Worm (Caenorhabditis elegans) whole organism, L3 larva: ENCODE data around the gene ZK1067.3.

Source experiments
- R02D3.7 ChIP-seq: fragments of 150-350 bp; optimal IDR thresholded peaks from 2 replicates; lab custom pipeline; 2014; ENCODE audit warnings: missing biosample characterization, missing genetic modification characterization
- ZK546.5 ChIP-seq: sonication (generic microtip); optimal IDR thresholded peaks from 2 replicates; lab custom pipeline; 2017; ENCODE audit warnings: missing biosample characterization, missing genetic modification characterization
- aly-2 ChIP-seq: fragments of 150-350 bp; optimal IDR thresholded peaks from 2 replicates; lab custom pipeline; 2014; ENCODE audit warnings: missing biosample characterization, missing genetic modification characterization
- ama-1 ChIP-seq: fragments of 150-350 bp; optimal IDR thresholded peaks from 2 replicates; lab custom pipeline; 2018
- ceh-16 ChIP-seq: sonication (generic microtip); optimal IDR thresholded peaks from 2 replicates; lab custom pipeline; 2017; ENCODE audit warnings: missing biosample characterization, missing genetic modification characterization
- ceh-82 ChIP-seq: fragments of 150-350 bp; optimal IDR thresholded peaks from 2 replicates; lab custom pipeline; 2014; ENCODE audit warnings: missing biosample characterization, missing genetic modification characterization
- ceh-9 ChIP-seq: sonication (generic microtip); optimal IDR thresholded peaks from 2 replicates; lab custom pipeline; 2018; ENCODE audit warnings: missing biosample characterization, missing genetic modification characterization
- daf-12 ChIP-seq: fragments of 150-350 bp; optimal IDR thresholded peaks from 2 replicates; lab custom pipeline; 2014; ENCODE audit warnings: missing biosample characterization, missing genetic modification reagents, missing genetic modification characterization
- egl-27 ChIP-seq: sonication (generic microtip); optimal IDR thresholded peaks from 4 replicates; lab custom pipeline; 2017; ENCODE audit warnings: missing biosample characterization, missing genetic modification reagents, missing genetic modification characterization
- egl-5 ChIP-seq: fragments of 150-350 bp; optimal IDR thresholded peaks from 2 replicates; lab custom pipeline; 2017; ENCODE audit warnings: missing biosample characterization, missing genetic modification reagents, missing genetic modification characterization, inconsistent platforms
- elt-1 ChIP-seq: fragments of 150-350 bp; optimal IDR thresholded peaks from 2 replicates; lab custom pipeline; 2014; ENCODE audit warnings: missing biosample characterization, missing genetic modification characterization
- elt-2 ChIP-seq: sonication (generic microtip); optimal IDR thresholded peaks from 2 replicates; lab custom pipeline; 2016; ENCODE audit warnings: missing genetic modification reagents, mild to moderate bottlenecking, missing genetic modification characterization, missing compliant biosample characterization
- elt-3 ChIP-seq, 3 experiments: fragments of 150-350 bp in 1 of 3; sonication (generic microtip) in 2 of 3; optimal IDR thresholded peaks; 2 replicates in 2 of 3; 4 replicates in 1 of 3; lab custom pipeline; 2014 to 2017; ENCODE audit warnings: missing biosample characterization in 3 of 3, missing genetic modification characterization in 3 of 3
- eor-1 ChIP-seq, 2 experiments: fragments of 150-350 bp; optimal IDR thresholded peaks; 2 replicates each; lab custom pipeline; 2014 to 2018; ENCODE audit warnings: missing biosample characterization in 2 of 2, missing genetic modification characterization in 2 of 2
- fkh-10 ChIP-seq: sonication (generic microtip); optimal IDR thresholded peaks from 2 replicates; lab custom pipeline; 2017; ENCODE audit warnings: missing biosample characterization, missing genetic modification reagents, missing genetic modification characterization
- fkh-2 ChIP-seq: fragments of 150-350 bp; optimal IDR thresholded peaks from 2 replicates; lab custom pipeline; 2014; ENCODE audit warnings: missing biosample characterization, missing genetic modification reagents, missing genetic modification characterization
- fos-1 ChIP-seq: fragments of 150-350 bp; optimal IDR thresholded peaks from 2 replicates; lab custom pipeline; 2014; ENCODE audit warnings: missing biosample characterization, missing genetic modification characterization
- jun-1 ChIP-seq: fragments of 150-350 bp; optimal IDR thresholded peaks from 2 replicates; lab custom pipeline; 2014; ENCODE audit warnings: missing biosample characterization, missing genetic modification reagents, missing genetic modification characterization
- lin-15B ChIP-seq: fragments of 150-350 bp; optimal IDR thresholded peaks from 2 replicates; lab custom pipeline; 2014; ENCODE audit warnings: missing biosample characterization, missing genetic modification characterization
- lin-39 ChIP-seq: fragments of 150-350 bp; optimal IDR thresholded peaks from 2 replicates; lab custom pipeline; 2018; ENCODE audit warnings: missing biosample characterization, missing genetic modification reagents, missing genetic modification characterization
- lsy-12 ChIP-seq: sonication (generic microtip); optimal IDR thresholded peaks from 2 replicates; lab custom pipeline; 2016; ENCODE audit warnings: mild to moderate bottlenecking, missing genetic modification characterization, missing compliant biosample characterization
- mdl-1 ChIP-seq: fragments of 150-350 bp; optimal IDR thresholded peaks from 2 replicates; lab custom pipeline; 2014; ENCODE audit warnings: missing biosample characterization, missing genetic modification characterization
- nfya-1 ChIP-seq: sonication (generic microtip); optimal IDR thresholded peaks from 2 replicates; lab custom pipeline; 2017; ENCODE audit warnings: missing genetic modification characterization, mild to moderate bottlenecking, missing compliant biosample characterization, antibody characterized with exemption, moderate library complexity; ENCODE audit not compliant: insufficient read depth
- nhr-11 ChIP-seq: fragments of 150-350 bp; optimal IDR thresholded peaks from 2 replicates; lab custom pipeline; 2014; ENCODE audit warnings: missing biosample characterization, missing genetic modification characterization
- nhr-12 ChIP-seq: fragments of 150-350 bp; optimal IDR thresholded peaks from 2 replicates; lab custom pipeline; 2014; ENCODE audit warnings: missing biosample characterization, missing genetic modification characterization
- nhr-23 ChIP-seq: fragments of 150-350 bp; optimal IDR thresholded peaks from 2 replicates; lab custom pipeline; 2014; ENCODE audit warnings: missing biosample characterization, missing genetic modification reagents, missing genetic modification characterization
- nhr-25 ChIP-seq: sonication (generic microtip); optimal IDR thresholded peaks from 2 replicates; lab custom pipeline; 2017; ENCODE audit warnings: missing biosample characterization, missing genetic modification characterization
- nhr-28 ChIP-seq: fragments of 150-350 bp; optimal IDR thresholded peaks from 2 replicates; lab custom pipeline; 2014; ENCODE audit warnings: missing biosample characterization, missing genetic modification characterization
- nhr-43 ChIP-seq: sonication (generic microtip); optimal IDR thresholded peaks from 2 replicates; lab custom pipeline; 2016; ENCODE audit warnings: mild to moderate bottlenecking, missing genetic modification characterization, missing compliant biosample characterization; ENCODE audit not compliant: poor library complexity, severe bottlenecking
- nhr-76 ChIP-seq: fragments of 150-350 bp; sonication (generic microtip); optimal IDR thresholded peaks from 5 replicates; lab custom pipeline; 2014; ENCODE audit warnings: missing biosample characterization, missing genetic modification characterization
- nhr-77 ChIP-seq: fragments of 150-350 bp; optimal IDR thresholded peaks from 2 replicates; lab custom pipeline; 2014; ENCODE audit warnings: missing biosample characterization, missing genetic modification characterization
- pha-4 ChIP-seq: fragments of 150-350 bp; optimal IDR thresholded peaks from 2 replicates; lab custom pipeline; 2014; ENCODE audit warnings: missing biosample characterization, missing genetic modification reagents, missing genetic modification characterization
- pqm-1 ChIP-seq: fragments of 150-350 bp; optimal IDR thresholded peaks from 2 replicates; lab custom pipeline; 2017; ENCODE audit warnings: missing biosample characterization, missing genetic modification characterization, inconsistent platforms
- sea-2 ChIP-seq: fragments of 150-350 bp; sonication (generic microtip); optimal IDR thresholded peaks from 4 replicates; lab custom pipeline; 2014; ENCODE audit warnings: missing biosample characterization, missing genetic modification reagents, missing genetic modification characterization
- skn-1 ChIP-seq: fragments of 150-350 bp; optimal IDR thresholded peaks from 2 replicates; lab custom pipeline; 2014; ENCODE audit warnings: missing biosample characterization, missing genetic modification characterization
- unc-62 ChIP-seq: fragments of 150-350 bp; sonication (generic microtip); optimal IDR thresholded peaks from 4 replicates; lab custom pipeline; 2014; ENCODE audit warnings: missing biosample characterization, missing genetic modification reagents, missing genetic modification characterization
- zag-1 ChIP-seq: fragments of 150-350 bp; optimal IDR thresholded peaks from 2 replicates; lab custom pipeline; 2014; ENCODE audit warnings: missing biosample characterization, missing genetic modification characterization
- ztf-11 ChIP-seq: fragments of 150-350 bp; optimal IDR thresholded peaks from 2 replicates; lab custom pipeline; 2014; ENCODE audit warnings: missing biosample characterization, missing genetic modification characterization
- ztf-4 ChIP-seq: fragments of 150-350 bp; optimal IDR thresholded peaks from 2 replicates; lab custom pipeline; 2014; ENCODE audit warnings: missing biosample characterization, missing genetic modification characterization

Gene ZK1067.3

ce11 chrII:9264689-9265278 is 41.7 kb downstream of the ZK1067.3 start:
- peak; percentile 64 for TF ChIP-seq nfya-1 (tag; lab: Kevin White, UChicago)
- peak; percentile 82 for TF ChIP-seq lin-39 (tag; lab: Kevin White, UChicago)
- no peak for TF ChIP-seq nhr-28 (tag; lab: Kevin White, UChicago)
- peak; percentile 82 for TF ChIP-seq egl-5 (tag; lab: Kevin White, UChicago)
- TF ChIP-seq elt-1 (tag; lab: Kevin White, UChicago), result peak; percentile 50
- TF ChIP-seq ztf-11, result no peak

ce11 chrII:9265705-9266104 is 42.6 kb downstream of the ZK1067.3 start:
- TF ChIP-seq ztf-4 (no peak), jun-1 (tag; lab: Kevin White, UChicago) (no peak), nhr-11 (tag; lab: Kevin White, UChicago) (no peak), mdl-1 (tag; lab: Kevin White, UChicago) (no peak), ceh-82 (no peak), ama-1 (lab: Kevin White, UChicago) (no peak), nhr-23 (no peak), ceh-9 (tag; lab: Kevin White, UChicago) (no peak), daf-12 (tag; lab: Kevin White, UChicago) (no peak), fkh-2 (tag; lab: Kevin White, UChicago) (no peak), nhr-77 (tag; lab: Kevin White, UChicago) (no peak), lin-15B (tag; lab: Kevin White, UChicago) (no peak), skn-1 (tag; lab: Kevin White, UChicago) (no peak)

- TF ChIP-seq nhr-76 (no peak), ceh-16 (no peak), aly-2 (tag; lab: Kevin White, UChicago) (no peak), zag-1 (no peak), nhr-25 (no peak), ztf-11 (no peak), egl-5 (tag; lab: Kevin White, UChicago) (no peak), lin-15B (tag; lab: Kevin White, UChicago) (no peak), pqm-1 (tag; lab: Kevin White, UChicago) (no peak)
Observed at ce11 chrII:9266252-9266651, 43.2 kb downstream of the ZK1067.3 start.

- TF ChIP-seq daf-12 (tag; lab: Kevin White, UChicago), result no peak
- no peak for TF ChIP-seq lin-39 (tag; lab: Kevin White, UChicago)
Observed at ce11 chrII:9266755-9267154, 43.7 kb downstream of the ZK1067.3 start, which contains the start of gene C01G6.2. Gene C01G6.2, plus strand, starts transcription at chrII:9267055.

ce11 chrII:9268983-9269382 is 45.9 kb downstream of the ZK1067.3 start:
- TF ChIP-seq eor-1 (tag; optimal IDR thresholded peaks at IDR 0.05; lab: Kevin White, UChicago), result no peak
- no peak for TF ChIP-seq ztf-11
- TF ChIP-seq pha-4 (tag; lab: Kevin White, UChicago), result no peak
- TF ChIP-seq lsy-12 (tag; lab: Kevin White, UChicago), result no peak
- TF ChIP-seq elt-3 (tag; optimal IDR thresholded peaks at IDR 0.05; lab: Kevin White, UChicago), result no peak
- no peak for TF ChIP-seq fkh-10 (GFP tag; lab: Kevin White, UChicago)
- TF ChIP-seq nhr-12 (tag; lab: Kevin White, UChicago), result no peak
- TF ChIP-seq nhr-25, result no peak
- no peak for TF ChIP-seq nhr-23
- TF ChIP-seq fos-1 (tag; lab: Kevin White, UChicago), result no peak
- TF ChIP-seq ZK546.5 (tag; lab: Kevin White, UChicago), result no peak
- no peak for TF ChIP-seq nhr-43 (tag; lab: Kevin White, UChicago)
- no peak for TF ChIP-seq elt-1 (tag; lab: Kevin White, UChicago)
- TF ChIP-seq, all 47 proteins: peak for 0

- TF ChIP-seq skn-1 (tag; lab: Kevin White, UChicago), result no peak
- TF ChIP-seq egl-5 (tag; lab: Kevin White, UChicago), result no peak
- no peak for TF ChIP-seq nhr-23
- no peak for TF ChIP-seq ceh-82
- no peak for TF ChIP-seq R02D3.7 (tag; lab: Kevin White, UChicago)
- TF ChIP-seq nhr-43 (tag; lab: Kevin White, UChicago), result no peak
- TF ChIP-seq ama-1 (lab: Kevin White, UChicago), result no peak
- TF ChIP-seq unc-62 (GFP tag; lab: Kevin White, UChicago), result no peak
- no peak for TF ChIP-seq sea-2 (GFP tag; lab: Kevin White, UChicago)
- no peak for TF ChIP-seq fkh-2 (tag; lab: Kevin White, UChicago)
- TF ChIP-seq eor-1 (tag; optimal IDR thresholded peaks at IDR 0.05; lab: Kevin White, UChicago), result no peak
- no peak for TF ChIP-seq nhr-25
- TF ChIP-seq ztf-11, result no peak
- TF ChIP-seq ceh-16, result no peak
- TF ChIP-seq elt-2 (tag; lab: Kevin White, UChicago), result no peak
- TF ChIP-seq egl-27 (tag; lab: Kevin White, UChicago), result no peak
- TF ChIP-seq pha-4 (tag; lab: Kevin White, UChicago), result no peak
- TF ChIP-seq mdl-1 (tag; lab: Kevin White, UChicago), result no peak
- no peak for TF ChIP-seq jun-1 (tag; lab: Kevin White, UChicago)
- TF ChIP-seq nhr-77 (tag; lab: Kevin White, UChicago), result no peak
Observed at ce11 chrII:9269588-9269987, 46.5 kb downstream of the ZK1067.3 start, which contains the start of gene C01G6.3. Gene C01G6.3, plus strand, starts transcription at chrII:9269888.
